Fruit fly (Drosophila melanogaster): Measurements from ENCODE around the gene disco.
A peak's percentile ranks its signal among the peaks of the same experiment; 100 is the strongest.

Gene disco

DNA sequence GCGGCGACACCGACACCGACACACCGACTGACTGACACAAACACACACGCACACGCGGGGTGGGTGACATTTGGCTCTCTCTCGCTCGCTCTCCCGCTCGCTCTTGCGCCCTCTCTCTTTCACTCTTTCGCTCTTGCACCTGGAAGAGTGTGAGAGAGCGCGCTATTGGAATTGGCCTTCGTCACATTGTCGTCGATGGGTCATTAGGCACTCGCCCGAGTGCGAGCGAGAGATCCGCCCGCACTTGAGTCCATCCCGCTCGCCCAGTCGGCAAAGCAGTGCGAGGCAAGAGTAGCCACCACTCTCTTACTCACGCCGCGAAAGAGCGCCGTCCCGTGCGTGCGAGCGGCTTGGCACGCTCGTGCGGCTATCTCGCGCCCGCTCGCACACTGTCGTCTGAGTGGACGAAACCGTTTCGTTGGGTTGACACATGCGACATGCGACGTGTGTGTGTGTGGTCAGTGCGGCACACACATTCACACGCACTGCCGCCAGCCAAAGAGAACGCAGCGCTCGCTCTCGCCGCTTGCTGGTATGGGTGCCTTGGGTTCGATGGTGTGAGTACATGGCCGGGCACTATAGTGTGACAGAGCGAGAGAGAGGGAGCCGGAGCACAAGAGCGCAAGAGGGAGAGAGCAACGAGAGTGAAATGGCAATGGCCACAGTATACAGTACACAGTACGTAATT is 424 bp upstream of the disco start:
- TF ChIP-seq CG7101 (tag; optimal IDR thresholded peaks at IDR 0.05) (no peak), bab1 (GFP tag; optimal IDR thresholded peaks at IDR 0.05) (no peak), tj (GFP tag; optimal IDR thresholded peaks at IDR 0.05) (peak; percentile 17), pad (GFP tag; optimal IDR thresholded peaks at IDR 0.05) (peak; percentile 27), ovo (GFP tag; optimal IDR thresholded peaks at IDR 0.05) (no peak), CG7045 (GFP tag; optimal IDR thresholded peaks at IDR 0.05) (no peak), cnc (optimal IDR thresholded peaks at IDR 0.05) (no peak), toe (GFP tag; optimal IDR thresholded peaks at IDR 0.05) (no peak), CG1620 (GFP tag; optimal IDR thresholded peaks at IDR 0.05) (no peak), CG12768 (GFP tag; optimal IDR thresholded peaks at IDR 0.05) (no peak), CG11617 (GFP tag; optimal IDR thresholded peaks at IDR 0.05) (no peak), cic (GFP tag; optimal IDR thresholded peaks at IDR 0.05) (no peak), Mnt (GFP tag; optimal IDR thresholded peaks at IDR 0.05) (no peak), Hr96 (GFP tag; optimal IDR thresholded peaks at IDR 0.05) (peak; percentile 28), Clk (GFP tag; optimal IDR thresholded peaks at IDR 0.05) (no peak), CG14711 (tag; optimal IDR thresholded peaks at IDR 0.05) (no peak), Crg-1 (GFP tag; optimal IDR thresholded peaks at IDR 0.05) (no peak), kay (GFP tag; ENCODE audit: borderline replicate concordance) (no peak), CG33017 (tag; optimal IDR thresholded peaks at IDR 0.05) (no peak), CG5204 (GFP tag; optimal IDR thresholded peaks at IDR 0.05) (no peak)

DNA sequence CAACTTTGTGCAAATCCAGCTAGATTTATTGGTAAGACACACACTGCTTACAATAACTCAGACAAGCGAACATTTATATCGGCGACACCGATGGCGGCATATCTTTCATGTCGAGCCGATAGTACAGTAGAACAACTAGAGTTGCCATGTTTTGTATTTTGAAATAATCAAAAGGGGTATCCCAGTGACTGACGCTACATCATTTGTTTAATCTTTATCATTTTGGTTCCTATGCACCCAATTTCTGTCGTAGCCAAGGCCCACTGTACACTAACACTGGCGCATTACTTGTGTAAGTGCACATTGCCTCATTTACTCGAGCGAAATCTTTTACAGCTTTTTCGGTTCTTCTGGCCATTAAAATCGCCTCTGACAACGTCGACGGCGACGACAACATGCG is 2.6 kb downstream of the disco start:
- TF ChIP-seq ovo (GFP tag; optimal IDR thresholded peaks at IDR 0.05) (no peak), cnc (optimal IDR thresholded peaks at IDR 0.05) (no peak), CG7101 (tag; optimal IDR thresholded peaks at IDR 0.05) (no peak), CG14711 (tag; optimal IDR thresholded peaks at IDR 0.05) (no peak), CG7045 (GFP tag; optimal IDR thresholded peaks at IDR 0.05) (no peak), pad (GFP tag; optimal IDR thresholded peaks at IDR 0.05) (no peak), CG11617 (GFP tag; optimal IDR thresholded peaks at IDR 0.05) (no peak), CG33017 (tag; optimal IDR thresholded peaks at IDR 0.05) (no peak), Crg-1 (GFP tag; optimal IDR thresholded peaks at IDR 0.05) (no peak), toe (GFP tag; optimal IDR thresholded peaks at IDR 0.05) (no peak), CG1620 (GFP tag; optimal IDR thresholded peaks at IDR 0.05) (no peak), kay (GFP tag; ENCODE audit: borderline replicate concordance) (no peak), Hr96 (GFP tag; optimal IDR thresholded peaks at IDR 0.05) (no peak)

DNA sequence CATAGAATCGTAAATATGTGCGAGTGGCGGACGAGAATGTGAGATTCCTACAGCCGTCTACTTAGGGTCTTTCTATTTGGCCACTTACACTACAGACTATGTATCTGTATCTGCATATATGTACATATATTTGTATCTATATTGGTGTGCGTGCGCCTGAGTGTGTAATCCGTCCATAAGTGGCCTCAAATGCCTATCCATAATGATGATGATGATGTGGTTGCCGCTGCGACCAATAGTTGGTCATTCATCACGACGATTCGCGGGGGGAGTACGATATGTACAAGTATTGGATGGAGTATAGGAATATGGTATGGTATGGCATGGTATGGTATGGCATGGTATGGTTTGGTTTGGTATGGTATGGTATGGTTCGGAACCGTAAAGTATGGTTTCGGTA is 6.9 kb downstream of the disco start:
- TF ChIP-seq CG33017 (tag; optimal IDR thresholded peaks at IDR 0.05) (no peak), CG11617 (GFP tag; optimal IDR thresholded peaks at IDR 0.05) (no peak), pad (GFP tag; optimal IDR thresholded peaks at IDR 0.05) (no peak), CG7101 (tag; optimal IDR thresholded peaks at IDR 0.05) (no peak), cic (GFP tag; optimal IDR thresholded peaks at IDR 0.05) (no peak), tj (GFP tag; optimal IDR thresholded peaks at IDR 0.05) (no peak)

DNA sequence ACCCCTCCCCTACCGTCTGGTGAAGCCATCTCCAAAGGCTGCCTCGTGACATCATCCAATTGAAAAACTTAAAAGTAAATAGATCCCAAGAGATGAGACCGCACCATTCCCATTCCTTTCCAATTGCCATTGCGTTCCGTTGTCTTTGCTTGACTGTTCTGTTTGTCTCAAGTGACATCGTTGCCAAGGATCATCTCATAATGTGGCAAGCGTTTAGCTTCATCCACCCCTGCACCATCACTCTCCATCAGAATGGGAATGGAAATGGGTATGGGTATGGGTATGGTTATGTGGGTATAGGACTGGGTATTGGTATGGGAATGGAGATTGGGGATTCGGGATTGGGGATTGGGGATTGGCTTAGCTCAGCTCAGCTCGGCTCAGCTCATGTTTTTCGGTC is 7.9 kb downstream of the disco start:
- no peak for TF ChIP-seq CG5204 (GFP tag; optimal IDR thresholded peaks at IDR 0.05)
- TF ChIP-seq CG33017 (tag; optimal IDR thresholded peaks at IDR 0.05) = no peak
- TF ChIP-seq Mnt (GFP tag; optimal IDR thresholded peaks at IDR 0.05) = no peak

DNA sequence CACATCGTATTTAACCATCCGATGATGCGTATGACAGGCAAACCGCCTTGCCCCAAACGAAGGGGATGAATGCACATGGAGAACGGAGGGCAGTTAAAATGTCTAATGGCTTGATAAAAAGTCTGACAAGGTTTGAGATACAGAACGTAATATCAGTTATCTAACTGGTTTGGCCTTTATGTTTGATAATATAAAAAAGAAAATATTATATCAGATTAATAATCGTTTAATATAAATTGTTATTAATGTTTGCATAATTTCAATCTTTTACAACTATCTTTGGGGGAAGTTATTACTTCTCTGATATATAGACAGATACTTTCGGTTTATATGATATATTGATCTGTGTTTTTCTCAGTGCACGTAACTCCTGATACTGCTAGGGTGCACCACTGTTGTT is 11.4 kb downstream of the disco start:
- TF ChIP-seq CG1620 (GFP tag; optimal IDR thresholded peaks at IDR 0.05) (no peak), CG7045 (GFP tag; optimal IDR thresholded peaks at IDR 0.05) (no peak), tj (GFP tag; optimal IDR thresholded peaks at IDR 0.05) (no peak)

DNA sequence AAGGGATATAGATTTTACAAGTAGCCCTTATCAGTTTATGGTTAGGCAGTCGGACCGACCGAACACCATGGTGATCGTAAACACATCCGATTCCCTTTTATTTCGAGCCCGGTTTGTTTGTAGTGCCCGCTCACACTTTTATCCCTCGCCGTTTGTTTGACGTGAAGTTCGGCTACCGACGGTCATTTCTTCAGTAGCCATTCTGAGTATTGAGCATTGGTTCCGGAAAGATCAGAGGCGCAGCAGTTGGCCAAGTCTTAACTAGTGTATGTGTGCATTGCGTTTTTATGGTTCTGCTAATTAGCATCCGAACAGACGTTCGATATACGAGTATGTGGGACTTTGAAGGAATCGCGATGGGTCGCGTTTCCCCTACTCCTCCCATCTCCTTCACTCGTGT is 11.9 kb downstream of the disco start:
- TF ChIP-seq Clk (GFP tag; optimal IDR thresholded peaks at IDR 0.05) (no peak), Mnt (GFP tag; optimal IDR thresholded peaks at IDR 0.05) (no peak), toe (GFP tag; optimal IDR thresholded peaks at IDR 0.05) (no peak), CG5204 (GFP tag; optimal IDR thresholded peaks at IDR 0.05) (no peak), bab1 (GFP tag; optimal IDR thresholded peaks at IDR 0.05) (no peak), CG11617 (GFP tag; optimal IDR thresholded peaks at IDR 0.05) (no peak), CG7101 (tag; optimal IDR thresholded peaks at IDR 0.05) (no peak)

DNA sequence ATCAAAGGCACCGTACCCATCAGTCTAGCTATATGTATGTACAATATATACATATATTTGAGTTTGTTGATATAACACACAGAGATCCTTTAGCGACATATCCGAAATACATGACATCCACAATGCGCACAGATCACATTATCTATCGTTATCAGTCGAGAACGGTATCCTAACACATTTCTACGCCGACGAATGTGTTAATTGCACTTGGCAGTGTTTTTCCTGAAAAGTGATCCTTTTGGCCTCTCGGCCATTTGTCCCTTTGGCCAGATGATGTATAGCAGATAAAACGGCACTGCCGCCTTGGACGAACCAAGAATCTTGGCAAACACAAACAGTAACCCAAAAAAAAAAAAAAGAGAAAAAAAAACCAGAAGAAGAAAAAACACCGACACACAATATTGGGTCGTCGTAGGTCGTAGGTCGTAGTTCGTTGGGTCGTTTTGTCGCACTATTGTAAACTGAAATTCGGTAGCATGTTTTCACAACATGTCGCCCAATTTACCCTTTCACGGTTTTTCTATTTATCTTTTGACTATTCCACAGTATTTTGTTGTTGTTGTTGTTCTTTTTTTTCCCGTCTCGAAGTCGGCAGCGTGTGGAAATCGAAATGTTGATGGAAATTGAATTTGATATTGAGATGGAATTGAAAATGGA is 13.2 kb downstream of the disco start:
- no peak for TF ChIP-seq ovo (GFP tag; optimal IDR thresholded peaks at IDR 0.05)
- TF ChIP-seq cic (GFP tag; optimal IDR thresholded peaks at IDR 0.05) = no peak
- no peak for TF ChIP-seq CG11617 (GFP tag; optimal IDR thresholded peaks at IDR 0.05)
- TF ChIP-seq CG12768 (GFP tag; optimal IDR thresholded peaks at IDR 0.05) = no peak
- TF ChIP-seq CG14711 (tag; optimal IDR thresholded peaks at IDR 0.05) = no peak
- TF ChIP-seq Mnt (GFP tag; optimal IDR thresholded peaks at IDR 0.05) = no peak
